Worm (Caenorhabditis elegans): ENCODE measurements around the gene clec-62.

DNA sequence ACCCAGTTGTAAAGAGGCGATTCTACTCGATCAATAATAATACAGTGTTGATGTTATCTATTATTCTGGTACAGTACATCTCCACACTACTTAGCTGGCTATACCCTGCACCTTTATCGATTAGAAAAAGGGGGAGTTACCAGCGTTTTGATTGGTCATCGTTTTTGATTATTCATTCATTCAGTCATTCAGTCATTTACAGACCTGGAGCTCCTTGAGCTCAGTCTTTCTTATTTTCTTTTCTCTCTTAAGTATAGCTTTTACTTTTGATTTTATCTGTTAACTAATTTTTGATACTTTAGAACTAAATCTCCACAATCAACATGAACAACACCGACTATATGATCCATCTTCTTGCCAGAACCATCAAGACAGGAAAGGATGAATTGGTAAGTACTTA, 44.8 kb downstream of the clec-62 start, which contains the start of gene Y46G5A.28:
- TF ChIP-seq egl-44 (GFP tag; IDR thresholded peaks at IDR 0.05) (no peak), tbp1 (GFP tag; optimal IDR thresholded peaks at IDR 0.05) (no peak), attf-3 (GFP tag; conservative IDR thresholded peaks at IDR 0.05) (no peak), Y95B8A.8 (GFP tag; IDR thresholded peaks at IDR 0.05) (no peak), efl-1 (GFP tag; optimal IDR thresholded peaks at IDR 0.05) (no peak), rcor-1 (GFP tag; IDR thresholded peaks at IDR 0.05) (no peak), Y53F4B.3 (GFP tag; IDR thresholded peaks at IDR 0.05) (no peak), ama-1 (optimal IDR thresholded peaks at IDR 0.05) (no peak), ama-1 (GFP tag; optimal IDR thresholded peaks at IDR 0.05) (no peak), somi-1 (GFP tag; optimal IDR thresholded peaks at IDR 0.05) (no peak), ztf-18 (tag; optimal IDR thresholded peaks at IDR 0.05) (no peak), unc-62 (GFP tag; optimal IDR thresholded peaks at IDR 0.05) (no peak)

Data from whole organism, young adult.